Fruit fly (Drosophila melanogaster) whole organism, prepupa: ENCODE measurements around the gene pim.

Source experiments
- Sox102F ChIP-seq: fragments of 200-800 bp; sonication (Bioruptor generic); optimal IDR thresholded peaks from 2 replicates; lab custom pipeline; 2016; ENCODE audit warnings: missing biosample characterization, mild to moderate bottlenecking, missing genetic modification characterization
- net ChIP-seq: fragments of 200-800 bp; sonication (Bioruptor generic); optimal IDR thresholded peaks from 3 replicates; lab custom pipeline; 2016; ENCODE audit warnings: missing biosample characterization, missing genetic modification characterization

dm6 chr2L:10366525-10366924, 3.7 kb downstream of the pim start, which contains the start of gene CG5056:
- no peak for TF ChIP-seq net
- TF ChIP-seq Sox102F (GFP tag; lab: Kevin White, UChicago): no peak
